Fruit fly (Drosophila melanogaster): ENCODE measurements around the gene CG13299.
A peak's percentile ranks its signal among the peaks of the same experiment; 100 is the strongest.

Gene CG13299

dm6 chr3L:6192822-6193555, 39.2 kb downstream of the CG13299 start, which contains the start of the genes Sf3b6 and Tnpo:
Gene Sf3b6 (minus strand): TSS chr3L:6193179.
Gene Tnpo (plus strand): TSS chr3L:6193480.
- peak; percentile 23 for TF ChIP-seq Eip93F (GFP tag; optimal IDR thresholded peaks at IDR 0.05)
- no peak for TF ChIP-seq Blimp-1 (GFP tag; optimal IDR thresholded peaks at IDR 0.05)
- TF ChIP-seq eg (GFP tag; IDR thresholded peaks at IDR 0.05), result no peak
- TF ChIP-seq CG11294 (GFP tag; IDR thresholded peaks at IDR 0.05), result peak; percentile 71; the same call in 1 of the 2 replicates
- TF ChIP-seq CG10669 (GFP tag; optimal IDR thresholded peaks at IDR 0.05), result peak; percentile 73
- TF ChIP-seq svp (GFP tag), result no peak
- TF ChIP-seq Hr39 (GFP tag; optimal IDR thresholded peaks at IDR 0.05), result peak; percentile 86
- peak; percentile 88 for TF ChIP-seq esn (GFP tag; optimal IDR thresholded peaks at IDR 0.05)
- no peak for TF ChIP-seq CG9139 (GFP tag; optimal IDR thresholded peaks at IDR 0.05)
- peak; percentile 47 for TF ChIP-seq CG7368 (GFP tag; optimal IDR thresholded peaks at IDR 0.05)
- no peak for TF ChIP-seq CG34406 (GFP tag; optimal IDR thresholded peaks at IDR 0.05)
- peak; percentile 83 for TF ChIP-seq acj6 (GFP tag; optimal IDR thresholded peaks at IDR 0.05)
- no peak; the same call in 1 of the 2 replicates for TF ChIP-seq Gug (GFP tag; IDR thresholded peaks at IDR 0.05)
- TF ChIP-seq CG8119 (GFP tag; IDR thresholded peaks at IDR 0.05), result no peak; the same call in 1 of the 3 replicates
- peak; percentile 29 for TF ChIP-seq CG11762 (GFP tag; optimal IDR thresholded peaks at IDR 0.05; ENCODE audit: insufficient read depth)
- TF ChIP-seq CG11902 (GFP tag; optimal IDR thresholded peaks at IDR 0.05), result peak; percentile 81
- peak; percentile 84 for TF ChIP-seq CG3032 (tag; optimal IDR thresholded peaks at IDR 0.05)
- peak; percentile 86 for TF ChIP-seq lz (GFP tag; optimal IDR thresholded peaks at IDR 0.05)
- TF ChIP-seq dac (GFP tag; optimal IDR thresholded peaks at IDR 0.05), result peak; percentile 35
- TF ChIP-seq CG8632 (GFP tag; optimal IDR thresholded peaks at IDR 0.05), result peak; percentile 70
- peak; percentile 82 for TF ChIP-seq Met (GFP tag; optimal IDR thresholded peaks at IDR 0.05)
- no peak for TF ChIP-seq pdm3 (GFP tag; optimal IDR thresholded peaks at IDR 0.05)
- no peak for TF ChIP-seq spab (GFP tag; optimal IDR thresholded peaks at IDR 0.05)
- no peak for TF ChIP-seq dsx (GFP tag; optimal IDR thresholded peaks at IDR 0.05; ENCODE audit: poor library complexity, severe bottlenecking)
- no peak for TF ChIP-seq salr (GFP tag; optimal IDR thresholded peaks at IDR 0.05)
- peak; percentile 86 for TF ChIP-seq OdsH (GFP tag; optimal IDR thresholded peaks at IDR 0.05)
- TF ChIP-seq CG8319 (GFP tag; optimal IDR thresholded peaks at IDR 0.05), result peak; percentile 68
- TF ChIP-seq Lpt (GFP tag; optimal IDR thresholded peaks at IDR 0.05), result peak; percentile 60
- no peak for TF ChIP-seq CG4318 (GFP tag; optimal IDR thresholded peaks at IDR 0.05)
- TF ChIP-seq CG6276 (GFP tag; optimal IDR thresholded peaks at IDR 0.05), result no peak
- TF ChIP-seq Smox (GFP tag; optimal IDR thresholded peaks at IDR 0.05), result no peak
- TF ChIP-seq CG32006 (GFP tag; optimal IDR thresholded peaks at IDR 0.05), result no peak
- no peak for TF ChIP-seq CG6163 (GFP tag; IDR thresholded peaks at IDR 0.05)
- peak; percentile 25 for TF ChIP-seq fd85E (GFP tag; optimal IDR thresholded peaks at IDR 0.05)
- no peak for TF ChIP-seq net (GFP tag; optimal IDR thresholded peaks at IDR 0.05)
- peak; percentile 90 for TF ChIP-seq Sox15 (GFP tag; optimal IDR thresholded peaks at IDR 0.05)
- no peak for TF ChIP-seq CG1621 (tag; optimal IDR thresholded peaks at IDR 0.05)
- TF ChIP-seq topi (GFP tag; optimal IDR thresholded peaks at IDR 0.05), result peak; percentile 74
- no peak for TF ChIP-seq Sox102F (GFP tag; optimal IDR thresholded peaks at IDR 0.05)
- TF ChIP-seq Eip78C (GFP tag), result no peak
- no peak for TF ChIP-seq ss (GFP tag; optimal IDR thresholded peaks at IDR 0.05)
- TF ChIP-seq CG10631 (GFP tag; optimal IDR thresholded peaks at IDR 0.05), result peak; percentile 87
- TF ChIP-seq Hr38 (GFP tag; optimal IDR thresholded peaks at IDR 0.05), result no peak
- no peak for TF ChIP-seq CG16779 (tag; optimal IDR thresholded peaks at IDR 0.05)
- peak; percentile 90 for TF ChIP-seq CG31627 (GFP tag; optimal IDR thresholded peaks at IDR 0.05)
- peak; percentile 59 for TF ChIP-seq CG15336 (GFP tag; IDR thresholded peaks at IDR 0.05)
- no peak for TF ChIP-seq CG6854 (GFP tag; optimal IDR thresholded peaks at IDR 0.05)
- peak; percentile 79 for TF ChIP-seq Sox14 (GFP tag; optimal IDR thresholded peaks at IDR 0.05)
- TF ChIP-seq achi (GFP tag; optimal IDR thresholded peaks at IDR 0.05), result no peak
- TF ChIP-seq fd59A (GFP tag; optimal IDR thresholded peaks at IDR 0.05), result peak; percentile 52
- no peak for TF ChIP-seq fkh (GFP tag; optimal IDR thresholded peaks at IDR 0.05)

All from whole organism, prepupa.